ENCODE assay signal across 1 fruit fly cellular context in the genomic region with DNA sequence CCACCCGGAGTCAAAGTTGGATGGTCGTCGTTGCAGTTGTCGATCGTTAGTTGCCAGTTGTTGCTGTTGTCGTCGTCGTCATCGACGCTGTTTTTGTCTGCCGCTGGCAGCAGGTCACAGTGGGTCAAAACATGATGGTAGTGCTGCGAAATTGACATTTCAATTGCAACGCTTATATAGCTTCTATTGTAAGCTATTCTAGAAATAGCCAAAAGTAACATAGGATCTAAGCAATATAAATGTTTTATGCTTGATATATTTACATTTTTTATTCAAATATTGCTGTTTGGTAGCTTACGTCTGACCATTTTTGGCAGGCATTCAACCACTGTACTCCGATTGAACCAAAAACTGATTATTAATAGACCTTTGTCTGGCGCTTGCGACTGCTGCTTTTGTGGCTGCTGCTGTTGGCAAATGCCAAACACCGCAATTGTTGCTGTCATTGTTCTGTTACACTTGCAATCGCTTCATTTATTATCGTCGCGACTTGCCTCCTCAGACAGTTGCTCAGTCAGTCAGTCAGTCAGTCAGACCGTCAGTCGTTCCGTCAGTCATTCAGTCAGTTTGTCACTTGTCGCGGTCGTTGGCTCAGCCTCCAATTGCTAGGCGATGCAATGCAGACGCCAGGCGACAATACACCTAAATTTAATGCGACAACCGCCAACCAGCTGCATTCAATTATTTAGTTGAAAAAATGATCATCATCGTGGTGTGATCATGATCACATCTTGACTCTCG.
TF ChIP-seq lines count a peak whose summit lies in the region.

No protein-coding gene starts in this region.

TF ChIP-seq in whole organism, embryonic, 481 proteins besides CTCF, POLR2A, EP300 and RAD21 (continued from another document and continues in another):
- peak; percentile 64 for TF ChIP-seq odd (GFP tag; optimal IDR thresholded peaks at IDR 0.05; lab: Kevin White, UChicago)
- no peak for TF ChIP-seq D (optimal IDR thresholded peaks at IDR 0.05; lab: Kevin White, UChicago)
- peak; percentile 72 for TF ChIP-seq D (GFP tag; optimal IDR thresholded peaks at IDR 0.05; lab: Kevin White, UChicago)
- no peak for TF ChIP-seq CG11560 (tag; IDR thresholded peaks at IDR 0.05; lab: Robert Waterston, UW)
- TF ChIP-seq CG13424 (tag; optimal IDR thresholded peaks at IDR 0.05; lab: Kevin White, UChicago), result peak; percentile 67
- TF ChIP-seq CG33213 (GFP tag; optimal IDR thresholded peaks at IDR 0.05; lab: Kevin White, UChicago), result peak; percentile 5
- TF ChIP-seq CG6765 (GFP tag; optimal IDR thresholded peaks at IDR 0.05; lab: Kevin White, UChicago), result peak; percentile 24
- no peak for TF ChIP-seq zf30C (GFP tag; optimal IDR thresholded peaks at IDR 0.05; lab: Kevin White, UChicago)
- TF ChIP-seq CG2202 (tag; optimal IDR thresholded peaks at IDR 0.05; lab: Kevin White, UChicago), result peak; percentile 42
- no peak for TF ChIP-seq pb (GFP tag; optimal IDR thresholded peaks at IDR 0.05; lab: Kevin White, UChicago)
- no peak for TF ChIP-seq her (GFP tag; optimal IDR thresholded peaks at IDR 0.05; lab: Kevin White, UChicago)
- peak; percentile 52 for TF ChIP-seq Max (GFP tag; optimal IDR thresholded peaks at IDR 0.05; lab: Kevin White, UChicago)
- no peak for TF ChIP-seq Ravus (GFP tag; IDR thresholded peaks at IDR 0.05; lab: Robert Waterston, UW)
- peak; percentile 70 for TF ChIP-seq CG17359 (tag; optimal IDR thresholded peaks at IDR 0.05; lab: Kevin White, UChicago)
- TF ChIP-seq Hr39 (optimal IDR thresholded peaks at IDR 0.05; lab: Kevin White, UChicago), result no peak
- TF ChIP-seq ind (GFP tag; optimal IDR thresholded peaks at IDR 0.05; lab: Kevin White, UChicago), result peak; percentile 33
- peak; percentile 56; the same call in 1 of the 2 replicates for TF ChIP-seq sisA (GFP tag; IDR thresholded peaks at IDR 0.05; lab: Robert Waterston, UW)
- peak; percentile 72 for TF ChIP-seq CG2678 (tag; optimal IDR thresholded peaks at IDR 0.05; lab: Kevin White, UChicago)
- TF ChIP-seq CG12744 (GFP tag; optimal IDR thresholded peaks at IDR 0.05; lab: Kevin White, UChicago), result peak; percentile 36
- TF ChIP-seq gt (GFP tag; IDR thresholded peaks at IDR 0.05; lab: Robert Waterston, UW), result no peak
- TF ChIP-seq fd64A (GFP tag; optimal IDR thresholded peaks at IDR 0.05; lab: Kevin White, UChicago), result peak; percentile 18
- no peak for TF ChIP-seq CG32772 (GFP tag; IDR thresholded peaks at IDR 0.05; lab: Robert Waterston, UW)
- peak; percentile 57; the same call in 2 of the 3 replicates for TF ChIP-seq Optix (GFP tag; IDR thresholded peaks at IDR 0.05; lab: Robert Waterston, UW)
- peak; percentile 67 for TF ChIP-seq bbx (GFP tag; IDR thresholded peaks at IDR 0.05; lab: Robert Waterston, UW; ENCODE audit: partially characterized antibody)
- TF ChIP-seq CG2129 (GFP tag; IDR thresholded peaks at IDR 0.05; lab: Robert Waterston, UW; ENCODE audit: partially characterized antibody), result no peak
- peak; percentile 65 for TF ChIP-seq CG12219 (GFP tag; optimal IDR thresholded peaks at IDR 0.05; lab: Kevin White, UChicago)
- no peak for TF ChIP-seq abd-A (tag; optimal IDR thresholded peaks at IDR 0.05; lab: Kevin White, UChicago)
- TF ChIP-seq tll (GFP tag; optimal IDR thresholded peaks at IDR 0.05; lab: Kevin White, UChicago), result peak in 1 of 2 experiments; percentile 35
- peak; percentile 56 for TF ChIP-seq sqz (GFP tag; optimal IDR thresholded peaks at IDR 0.05; lab: Kevin White, UChicago)
- no peak for TF ChIP-seq YL-1 (GFP tag; optimal IDR thresholded peaks at IDR 0.05; lab: Kevin White, UChicago)
- TF ChIP-seq CoRest (tag; optimal IDR thresholded peaks at IDR 0.05; lab: Kevin White, UChicago), result peak; percentile 74
- TF ChIP-seq twi (tag; optimal IDR thresholded peaks at IDR 0.05; lab: Kevin White, UChicago), result peak; percentile 7
- no peak for TF ChIP-seq da (GFP tag; optimal IDR thresholded peaks at IDR 0.05; lab: Kevin White, UChicago)
- TF ChIP-seq Myb (GFP tag; optimal IDR thresholded peaks at IDR 0.05; lab: Kevin White, UChicago), result no peak
- peak; percentile 47; the same call in 1 of the 2 replicates for TF ChIP-seq wor (GFP tag; IDR thresholded peaks at IDR 0.05; lab: Robert Waterston, UW)
- no peak for TF ChIP-seq Fer2 (tag; optimal IDR thresholded peaks at IDR 0.05; lab: Kevin White, UChicago)
- TF ChIP-seq CG5953 (GFP tag; IDR thresholded peaks at IDR 0.05; lab: Robert Waterston, UW), result no peak; the same call in 1 of the 2 replicates
- peak; percentile 60; the same call in 2 of the 3 replicates for TF ChIP-seq ci (GFP tag; IDR thresholded peaks at IDR 0.05; lab: Robert Waterston, UW)
- TF ChIP-seq NfI (GFP tag; optimal IDR thresholded peaks at IDR 0.05; lab: Kevin White, UChicago), result peak; percentile 10
- TF ChIP-seq Chrac-16 (GFP tag; optimal IDR thresholded peaks at IDR 0.05; lab: Kevin White, UChicago), result peak; percentile 54
- TF ChIP-seq run (tag; optimal IDR thresholded peaks at IDR 0.05; lab: Kevin White, UChicago), result peak; percentile 49
- TF ChIP-seq ranshi (GFP tag; IDR thresholded peaks at IDR 0.05; lab: Robert Waterston, UW), result peak; percentile 38; the same call in 1 of the 2 replicates
- peak; percentile 34; the same call in 1 of the 4 replicates for TF ChIP-seq Gug (GFP tag; IDR thresholded peaks at IDR 0.05; lab: Robert Waterston, UW)
- TF ChIP-seq knrl (GFP tag; IDR thresholded peaks at IDR 0.05; lab: Robert Waterston, UW; ENCODE audit: partially characterized antibody), result peak; percentile 67
- peak; percentile 73 for TF ChIP-seq CG17328 (GFP tag; IDR thresholded peaks at IDR 0.05; lab: Robert Waterston, UW)
- TF ChIP-seq lola (GFP tag; optimal IDR thresholded peaks at IDR 0.05; lab: Kevin White, UChicago), result peak in 1 of 3 experiments; percentile 53
- TF ChIP-seq maf-S (GFP tag; optimal IDR thresholded peaks at IDR 0.05; lab: Kevin White, UChicago), result no peak
- TF ChIP-seq nerfin-2 (GFP tag; IDR thresholded peaks at IDR 0.05; lab: Robert Waterston, UW; ENCODE audit: partially characterized antibody), result peak; percentile 73
- peak; percentile 53 for TF ChIP-seq Camta (GFP tag; optimal IDR thresholded peaks at IDR 0.05; lab: Kevin White, UChicago)
- TF ChIP-seq CG8924 (tag; optimal IDR thresholded peaks at IDR 0.05; lab: Kevin White, UChicago), result peak; percentile 52
- TF ChIP-seq CG16813 (GFP tag; IDR thresholded peaks at IDR 0.05; lab: Robert Waterston, UW; ENCODE audit: partially characterized antibody), result peak; percentile 53; the same call in 1 of the 3 replicates
- TF ChIP-seq HmgZ (tag; optimal IDR thresholded peaks at IDR 0.05; lab: Kevin White, UChicago), result peak; percentile 0
- no peak for TF ChIP-seq sd (tag; optimal IDR thresholded peaks at IDR 0.05; lab: Kevin White, UChicago)
- TF ChIP-seq CG6254 (GFP tag; optimal IDR thresholded peaks at IDR 0.05; lab: Kevin White, UChicago), result peak; percentile 52
- peak; percentile 70 for TF ChIP-seq salm (tag; optimal IDR thresholded peaks at IDR 0.05; lab: Kevin White, UChicago)
- peak; percentile 94 for TF ChIP-seq sens (GFP tag; lab: Kevin White, UChicago)
- TF ChIP-seq CG16863 (GFP tag; optimal IDR thresholded peaks at IDR 0.05; lab: Kevin White, UChicago), result peak; percentile 15
- peak; percentile 36 for TF ChIP-seq CHES-1-like (GFP tag; optimal IDR thresholded peaks at IDR 0.05; lab: Kevin White, UChicago)
- no peak for TF ChIP-seq danr (GFP tag; IDR thresholded peaks at IDR 0.05; lab: Robert Waterston, UW)
- no peak for TF ChIP-seq exex (tag; optimal IDR thresholded peaks at IDR 0.05; lab: Kevin White, UChicago)
- peak; percentile 13 for TF ChIP-seq nmo (GFP tag; optimal IDR thresholded peaks at IDR 0.05; lab: Kevin White, UChicago)
- peak; percentile 62 for TF ChIP-seq gsb-n (tag; optimal IDR thresholded peaks at IDR 0.05; lab: Kevin White, UChicago)
- peak; percentile 73 for TF ChIP-seq CG1603 (tag; optimal IDR thresholded peaks at IDR 0.05; lab: Kevin White, UChicago)
- peak; percentile 5 for TF ChIP-seq tup (GFP tag; optimal IDR thresholded peaks at IDR 0.05; lab: Kevin White, UChicago)
- peak; percentile 39; the same call in 1 of the 2 replicates for TF ChIP-seq sob (GFP tag; IDR thresholded peaks at IDR 0.05; lab: Robert Waterston, UW)
- no peak for TF ChIP-seq CG14965 (GFP tag; optimal IDR thresholded peaks at IDR 0.05; lab: Kevin White, UChicago; ENCODE audit: borderline replicate concordance)
- peak; percentile 31; the same call in 1 of the 3 replicates for TF ChIP-seq B-H1 (GFP tag; IDR thresholded peaks at IDR 0.05; lab: Robert Waterston, UW)
- TF ChIP-seq bsh (GFP tag; optimal IDR thresholded peaks at IDR 0.05; lab: Kevin White, UChicago), result peak; percentile 49 to 80
- peak; percentile 60 for TF ChIP-seq trem (tag; optimal IDR thresholded peaks at IDR 0.05; lab: Kevin White, UChicago)
- peak; percentile 31 for TF ChIP-seq Fer3 (tag; optimal IDR thresholded peaks at IDR 0.05; lab: Kevin White, UChicago)
- TF ChIP-seq chinmo (GFP tag; IDR thresholded peaks at IDR 0.05; lab: Robert Waterston, UW; ENCODE audit: partially characterized antibody), result no peak
- TF ChIP-seq CG12769 (tag; optimal IDR thresholded peaks at IDR 0.05; lab: Kevin White, UChicago), result peak; percentile 54
- TF ChIP-seq BtbVII (GFP tag; optimal IDR thresholded peaks at IDR 0.05; lab: Kevin White, UChicago), result peak; percentile 53
- no peak for TF ChIP-seq psq (GFP tag; optimal IDR thresholded peaks at IDR 0.05; lab: Kevin White, UChicago)
- TF ChIP-seq Doc3 (GFP tag; IDR thresholded peaks at IDR 0.05; lab: Robert Waterston, UW; ENCODE audit: partially characterized antibody), result 0 out of 3 replicates have a peak, but pooled peaks have one; percentile 16
- peak; percentile 77 for TF ChIP-seq ara (GFP tag; IDR thresholded peaks at IDR 0.05; lab: Robert Waterston, UW)
- TF ChIP-seq grau (tag; optimal IDR thresholded peaks at IDR 0.05; lab: Kevin White, UChicago), result peak; percentile 65
- peak; percentile 19 for TF ChIP-seq Bteb2 (GFP tag; optimal IDR thresholded peaks at IDR 0.05; lab: Kevin White, UChicago)
- TF ChIP-seq CG17802 (tag; optimal IDR thresholded peaks at IDR 0.05; lab: Kevin White, UChicago), result no peak
- no peak for TF ChIP-seq Dip2 (GFP tag; IDR thresholded peaks at IDR 0.05; lab: Robert Waterston, UW)
- TF ChIP-seq lmd (GFP tag; IDR thresholded peaks at IDR 0.05; lab: Robert Waterston, UW), result peak; percentile 62
- TF ChIP-seq Side (GFP tag; optimal IDR thresholded peaks at IDR 0.05; lab: Kevin White, UChicago), result no peak
- peak; percentile 52 for TF ChIP-seq CG33557 (GFP tag; optimal IDR thresholded peaks at IDR 0.05; lab: Kevin White, UChicago)
- peak; percentile 59; the same call in 1 of the 2 replicates for TF ChIP-seq CG13287 (GFP tag; IDR thresholded peaks at IDR 0.05; lab: Robert Waterston, UW; ENCODE audit: partially characterized antibody)
- 0 out of 2 replicates have a peak, but pooled peaks have one; percentile 58 for TF ChIP-seq CG32767 (GFP tag; IDR thresholded peaks at IDR 0.05; lab: Robert Waterston, UW)
- TF ChIP-seq Ada2b (GFP tag; IDR thresholded peaks at IDR 0.05; lab: Robert Waterston, UW), result peak; percentile 41
- TF ChIP-seq Nf-YB (GFP tag; optimal IDR thresholded peaks at IDR 0.05; lab: Kevin White, UChicago), result peak; percentile 4
- TF ChIP-seq CG4424 (GFP tag; optimal IDR thresholded peaks at IDR 0.05; lab: Kevin White, UChicago), result peak; percentile 74
- TF ChIP-seq Atf6 (GFP tag; IDR thresholded peaks at IDR 0.05; lab: Robert Waterston, UW), result peak; percentile 13; the same call in 1 of the 2 replicates
- peak; percentile 23 for TF ChIP-seq lbe (GFP tag; optimal IDR thresholded peaks at IDR 0.05; lab: Kevin White, UChicago)
- TF ChIP-seq esg (GFP tag; conservative IDR thresholded peaks at IDR 0.05; lab: Robert Waterston, UW), result peak; percentile 53
- no peak for TF ChIP-seq CG11247 (GFP tag; IDR thresholded peaks at IDR 0.05; lab: Robert Waterston, UW)
- peak; percentile 50 for TF ChIP-seq ac (GFP tag; optimal IDR thresholded peaks at IDR 0.05; lab: Kevin White, UChicago)
- peak; percentile 70 for TF ChIP-seq CG15269 (tag; optimal IDR thresholded peaks at IDR 0.05; lab: Kevin White, UChicago)
- TF ChIP-seq CG18619 (GFP tag; optimal IDR thresholded peaks at IDR 0.05; lab: Kevin White, UChicago), result peak; percentile 33
- no peak for TF ChIP-seq HLHmδ (GFP tag; optimal IDR thresholded peaks at IDR 0.05; lab: Kevin White, UChicago)
- 0 out of 2 replicates have a peak, but pooled peaks have one; percentile 24 for TF ChIP-seq CG9932 (GFP tag; IDR thresholded peaks at IDR 0.05; lab: Robert Waterston, UW)
- peak; percentile 69 for TF ChIP-seq Blimp-1 (GFP tag; optimal IDR thresholded peaks at IDR 0.05; lab: Kevin White, UChicago)
- TF ChIP-seq aop (GFP tag; IDR thresholded peaks at IDR 0.05; lab: Robert Waterston, UW), result no peak
- peak; percentile 51 for TF ChIP-seq tap (tag; optimal IDR thresholded peaks at IDR 0.05; lab: Kevin White, UChicago)
- TF ChIP-seq CG16815 (GFP tag; optimal IDR thresholded peaks at IDR 0.05; lab: Kevin White, UChicago), result peak; percentile 36
- peak; percentile 12 for TF ChIP-seq CG6813 (GFP tag; optimal IDR thresholded peaks at IDR 0.05; lab: Kevin White, UChicago)
- peak; percentile 58 for TF ChIP-seq CG4360 (GFP tag; IDR thresholded peaks at IDR 0.05; lab: Robert Waterston, UW)
- TF ChIP-seq CrebB (tag; optimal IDR thresholded peaks at IDR 0.05; lab: Kevin White, UChicago), result peak; percentile 48
- peak; percentile 53; the same call in 1 of the 2 replicates for TF ChIP-seq Bgb (GFP tag; IDR thresholded peaks at IDR 0.05; lab: Robert Waterston, UW; ENCODE audit: partially characterized antibody)
- 0 out of 2 replicates have a peak, but pooled peaks have one; percentile 19 for TF ChIP-seq ssp (GFP tag; IDR thresholded peaks at IDR 0.05; lab: Robert Waterston, UW)
- TF ChIP-seq CG34422 (GFP tag; IDR thresholded peaks at IDR 0.05; lab: Robert Waterston, UW), result 0 out of 3 replicates have a peak, but pooled peaks have one; percentile 38
- TF ChIP-seq Asciz (GFP tag; optimal IDR thresholded peaks at IDR 0.05; lab: Kevin White, UChicago), result peak; percentile 61
- peak; percentile 40; the same call in 1 of the 3 replicates for TF ChIP-seq CG2199 (GFP tag; IDR thresholded peaks at IDR 0.05; lab: Robert Waterston, UW)
- peak; percentile 75 for TF ChIP-seq Oli (tag; optimal IDR thresholded peaks at IDR 0.05; lab: Kevin White, UChicago)
- TF ChIP-seq CG8359 (GFP tag; optimal IDR thresholded peaks at IDR 0.05; lab: Kevin White, UChicago; ENCODE audit: borderline replicate concordance), result peak; percentile 62
- peak; percentile 56 for TF ChIP-seq bcd (GFP tag; optimal IDR thresholded peaks at IDR 0.05; lab: Kevin White, UChicago)
- TF ChIP-seq dysf (GFP tag; IDR thresholded peaks at IDR 0.05; lab: Robert Waterston, UW), result peak; percentile 61; the same call in 2 of the 3 replicates
- 0 out of 2 replicates have a peak, but pooled peaks have one; percentile 25 for TF ChIP-seq ap (GFP tag; IDR thresholded peaks at IDR 0.05; lab: Robert Waterston, UW)
- TF ChIP-seq sens-2 (GFP tag; IDR thresholded peaks at IDR 0.05; lab: Robert Waterston, UW), result no peak
- peak; percentile 43; the same call in 1 of the 4 replicates for TF ChIP-seq Dll (GFP tag; IDR thresholded peaks at IDR 0.05; lab: Robert Waterston, UW; ENCODE audit: partially characterized antibody)
